Worm (Caenorhabditis elegans) whole organism, late embryonic: ENCODE data around the gene H35B03.1.

Source experiments
- elt-2 ChIP-seq: sonication (generic microtip); optimal IDR thresholded peaks from 2 replicates; lab custom pipeline; 2016; ENCODE audit warnings: missing genetic modification reagents, missing genetic modification characterization, missing compliant biosample characterization
- hlh-30 ChIP-seq: sonication (generic microtip); optimal IDR thresholded peaks from 2 replicates; lab custom pipeline; 2017; ENCODE audit warnings: antibody characterized with exemption, missing genetic modification characterization, missing compliant biosample characterization; ENCODE audit not compliant: insufficient read depth
- nhr-11 ChIP-seq: fragments of 150-350 bp; optimal IDR thresholded peaks from 2 replicates; lab custom pipeline; 2014; ENCODE audit warnings: missing biosample characterization, missing genetic modification characterization
- pha-2 ChIP-seq: sonication (generic microtip); optimal IDR thresholded peaks from 2 replicates; lab custom pipeline; 2017; ENCODE audit warnings: mild to moderate bottlenecking, missing genetic modification characterization, missing compliant biosample characterization
- pha-4 ChIP-seq: fragments of 150-350 bp; optimal IDR thresholded peaks from 2 replicates; lab custom pipeline; 2018; ENCODE audit warnings: missing biosample characterization, missing genetic modification reagents, missing genetic modification characterization
- tbx-2 ChIP-seq: sonication (generic microtip); optimal IDR thresholded peaks from 2 replicates; lab custom pipeline; 2016; ENCODE audit warnings: missing genetic modification characterization, missing compliant biosample characterization
- unc-86 ChIP-seq: sonication (generic microtip); optimal IDR thresholded peaks from 2 replicates; lab custom pipeline; 2016; ENCODE audit warnings: missing genetic modification characterization, missing compliant biosample characterization

ce11 chrIV:5731597-5731996 lies 6.2 kb downstream of the H35B03.1 start, which contains the start of gene H35B03.2:
- no peak for TF ChIP-seq elt-2 (tag; lab: Kevin White, UChicago)
- TF ChIP-seq pha-2, result no peak
- no peak for TF ChIP-seq unc-86 (tag; lab: Kevin White, UChicago)
- TF ChIP-seq tbx-2 (tag; lab: Kevin White, UChicago), result no peak
- no peak for TF ChIP-seq hlh-30 (tag; lab: Kevin White, UChicago)
- no peak for TF ChIP-seq pha-4
- no peak for TF ChIP-seq nhr-11
